Worm (Caenorhabditis elegans) whole organism, mixed stage, embryonic: ENCODE results near the gene nfm-1.

ENCODE experiments used
- M03D4.4 ChIP-seq: sonication (generic microtip); optimal IDR thresholded peaks from 2 replicates; lab custom pipeline; 2017; ENCODE audit warnings: mild to moderate bottlenecking, missing genetic modification characterization, missing compliant biosample characterization
- bed-3 ChIP-seq: fragments of 200-800 bp; sonication (Bioruptor generic); optimal IDR thresholded peaks from 3 replicates; lab custom pipeline; 2018; ENCODE audit warnings: mild to moderate bottlenecking, missing genetic modification characterization, moderate library complexity, missing compliant biosample characterization
- blmp-1 ChIP-seq: fragments of 150-350 bp; optimal IDR thresholded peaks from 2 replicates; lab custom pipeline; 2014; ENCODE audit warnings: missing biosample characterization, missing genetic modification characterization
- ceh-39 ChIP-seq: fragments of 150-350 bp; optimal IDR thresholded peaks from 2 replicates; lab custom pipeline; 2014; ENCODE audit warnings: missing biosample characterization, missing genetic modification characterization
- ceh-43 ChIP-seq: fragments of 200-800 bp; sonication (Bioruptor generic); optimal IDR thresholded peaks from 2 replicates; lab custom pipeline; 2018; ENCODE audit warnings: mild to moderate bottlenecking, missing genetic modification characterization, moderate library complexity, missing compliant biosample characterization
- ceh-83 ChIP-seq: fragments of 200-800 bp; sonication (Bioruptor generic); optimal IDR thresholded peaks from 2 replicates; lab custom pipeline; 2018; ENCODE audit warnings: mild to moderate bottlenecking, missing genetic modification characterization, missing compliant biosample characterization
- ces-1 ChIP-seq: fragments of 150-350 bp; optimal IDR thresholded peaks from 2 replicates; lab custom pipeline; 2014; ENCODE audit warnings: missing biosample characterization, missing genetic modification reagents, missing genetic modification characterization
- cnd-1 ChIP-seq: fragments of 200-800 bp; sonication (Bioruptor generic); optimal IDR thresholded peaks from 2 replicates; lab custom pipeline; 2018; ENCODE audit warnings: mild to moderate bottlenecking, missing genetic modification characterization, missing compliant biosample characterization
- drap-1 ChIP-seq: fragments of 200-800 bp; sonication (Bioruptor generic); optimal IDR thresholded peaks from 3 replicates; lab custom pipeline; 2018; ENCODE audit warnings: mild to moderate bottlenecking, missing genetic modification characterization, missing compliant biosample characterization
- elt-1 ChIP-seq: sonication (generic microtip); optimal IDR thresholded peaks from 2 replicates; lab custom pipeline; 2017; ENCODE audit warnings: missing genetic modification characterization, mild to moderate bottlenecking, missing compliant biosample characterization, antibody characterized with exemption, moderate library complexity, borderline replicate concordance; ENCODE audit not compliant: insufficient read depth
- elt-3 ChIP-seq: fragments of 150-350 bp; optimal IDR thresholded peaks from 2 replicates; lab custom pipeline; 2014; ENCODE audit warnings: missing biosample characterization, missing genetic modification characterization
- flh-1 ChIP-seq: fragments of 200-800 bp; sonication (Bioruptor generic); optimal IDR thresholded peaks from 2 replicates; lab custom pipeline; 2018; ENCODE audit warnings: mild to moderate bottlenecking, missing genetic modification characterization, moderate library complexity, missing compliant biosample characterization
- ham-2 ChIP-seq: fragments of 200-800 bp; sonication (Bioruptor generic); optimal IDR thresholded peaks from 2 replicates; lab custom pipeline; 2018; ENCODE audit warnings: mild to moderate bottlenecking, missing genetic modification characterization, missing compliant biosample characterization
- hlh-1 ChIP-seq: fragments of 150-350 bp; optimal IDR thresholded peaks from 2 replicates; lab custom pipeline; 2014; ENCODE audit warnings: missing biosample characterization, missing genetic modification reagents, missing genetic modification characterization
- lin-13 ChIP-seq: fragments of 150-350 bp; optimal IDR thresholded peaks from 2 replicates; lab custom pipeline; 2014; ENCODE audit warnings: missing biosample characterization, missing genetic modification characterization
- lin-32 ChIP-seq: fragments of 200-800 bp; sonication (Bioruptor generic); optimal IDR thresholded peaks from 2 replicates; lab custom pipeline; 2018; ENCODE audit warnings: mild to moderate bottlenecking, missing genetic modification characterization, missing compliant biosample characterization
- lsy-2 ChIP-seq: fragments of 150-350 bp; optimal IDR thresholded peaks from 2 replicates; lab custom pipeline; 2014; ENCODE audit warnings: missing biosample characterization, missing genetic modification characterization
- mab-5 ChIP-seq: fragments of 150-350 bp; optimal IDR thresholded peaks from 2 replicates; lab custom pipeline; 2014; ENCODE audit warnings: missing biosample characterization, missing genetic modification characterization
- mep-1 ChIP-seq: fragments of 150-350 bp; optimal IDR thresholded peaks from 2 replicates; lab custom pipeline; 2017; ENCODE audit warnings: missing biosample characterization, missing genetic modification reagents, missing genetic modification characterization, inconsistent platforms
- mls-2 ChIP-seq: sonication (generic microtip); optimal IDR thresholded peaks from 2 replicates; lab custom pipeline; 2016; ENCODE audit warnings: mild to moderate bottlenecking, missing genetic modification characterization, moderate library complexity, missing compliant biosample characterization
- nhr-12 ChIP-seq: fragments of 150-350 bp; optimal IDR thresholded peaks from 2 replicates; lab custom pipeline; 2014; ENCODE audit warnings: missing biosample characterization, missing genetic modification characterization
- nhr-2 ChIP-seq: fragments of 150-350 bp; optimal IDR thresholded peaks from 2 replicates; lab custom pipeline; 2014; ENCODE audit warnings: missing biosample characterization, missing genetic modification characterization
- nhr-28 ChIP-seq: fragments of 150-350 bp; optimal IDR thresholded peaks from 2 replicates; lab custom pipeline; 2014; ENCODE audit warnings: missing biosample characterization, missing genetic modification characterization
- nhr-76 ChIP-seq: sonication (generic microtip); optimal IDR thresholded peaks from 2 replicates; lab custom pipeline; 2017; ENCODE audit warnings: missing biosample characterization, missing genetic modification characterization
- pha-4 ChIP-seq: fragments of 150-350 bp; optimal IDR thresholded peaks from 2 replicates; lab custom pipeline; 2018; ENCODE audit warnings: missing biosample characterization, missing genetic modification reagents, missing genetic modification characterization
- sem-2 ChIP-seq: fragments of 200-800 bp; sonication (Bioruptor generic); optimal IDR thresholded peaks from 2 replicates; lab custom pipeline; 2018; ENCODE audit warnings: mild to moderate bottlenecking, missing genetic modification characterization, missing compliant biosample characterization
- snpc-4 ChIP-seq: fragments of 150-350 bp; optimal IDR thresholded peaks from 2 replicates; lab custom pipeline; 2014; ENCODE audit warnings: missing biosample characterization, missing genetic modification characterization
- sptf-1 ChIP-seq: sonication (generic microtip); optimal IDR thresholded peaks from 2 replicates; lab custom pipeline; 2017; ENCODE audit warnings: mild to moderate bottlenecking, missing genetic modification characterization, moderate library complexity, missing compliant biosample characterization
- tbx-8 ChIP-seq: fragments of 200-800 bp; sonication (Bioruptor generic); optimal IDR thresholded peaks from 2 replicates; lab custom pipeline; 2018; ENCODE audit warnings: mild to moderate bottlenecking, missing genetic modification characterization, moderate library complexity, missing compliant biosample characterization
- unc-120 ChIP-seq: sonication (generic microtip); optimal IDR thresholded peaks from 2 replicates; lab custom pipeline; 2017; ENCODE audit warnings: missing genetic modification characterization, missing compliant biosample characterization; ENCODE audit not compliant: poor library complexity, severe bottlenecking
- unc-39 ChIP-seq: fragments of 150-350 bp; optimal IDR thresholded peaks from 2 replicates; lab custom pipeline; 2014; ENCODE audit warnings: missing biosample characterization, missing genetic modification characterization
- unc-62 ChIP-seq: fragments of 150-350 bp; optimal IDR thresholded peaks from 2 replicates; lab custom pipeline; 2014; ENCODE audit warnings: missing biosample characterization, missing genetic modification reagents, missing genetic modification characterization
- zip-8 ChIP-seq: fragments of 150-350 bp; optimal IDR thresholded peaks from 2 replicates; lab custom pipeline; 2014; ENCODE audit warnings: missing biosample characterization, missing genetic modification characterization
- ztf-11 ChIP-seq: fragments of 150-350 bp; optimal IDR thresholded peaks from 2 replicates; lab custom pipeline; 2014; ENCODE audit warnings: missing biosample characterization, missing genetic modification characterization

nfm-1 gene

DNA sequence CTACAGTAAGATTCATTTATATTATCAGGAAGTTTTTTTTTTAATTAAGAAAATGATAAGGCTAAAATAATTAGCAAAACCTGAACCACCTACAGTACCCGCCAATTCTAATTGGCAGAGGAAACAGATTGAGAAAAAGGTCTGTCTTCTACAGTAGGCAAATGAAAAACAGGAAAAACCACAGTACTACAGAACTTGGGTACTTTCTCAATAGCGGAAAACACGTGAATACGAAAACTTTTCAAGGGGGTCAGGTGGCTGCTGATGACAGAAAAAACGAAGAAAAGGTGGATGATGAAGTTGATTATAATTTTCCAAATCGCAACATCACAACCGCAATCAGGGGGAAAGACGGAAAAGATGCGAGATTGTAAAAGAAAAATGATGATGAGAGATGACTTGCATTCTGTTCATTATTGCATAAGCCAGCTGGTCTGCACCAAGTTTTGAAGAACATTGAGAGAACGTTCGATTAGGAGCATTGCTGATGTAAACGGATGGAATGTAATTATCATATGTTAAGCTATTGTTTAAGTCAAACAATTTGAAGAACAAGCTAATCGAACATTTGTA, 14.8 kb upstream of the nfm-1 start:
- TF ChIP-seq snpc-4 (tag; lab: Kevin White, UChicago) = no peak
- no peak for TF ChIP-seq nhr-2 (tag; lab: Kevin White, UChicago)
- TF ChIP-seq mep-1 (tag; lab: Kevin White, UChicago) = no peak
- TF ChIP-seq nhr-28 (tag; lab: Kevin White, UChicago) = no peak
- TF ChIP-seq blmp-1 (tag; lab: Kevin White, UChicago) = no peak
- TF ChIP-seq bed-3 (GFP tag; lab: Kevin White, UChicago) = no peak
- TF ChIP-seq unc-39 (tag; lab: Kevin White, UChicago) = no peak
- no peak for TF ChIP-seq hlh-1 (tag; lab: Kevin White, UChicago)
- no peak for TF ChIP-seq elt-3
- no peak for TF ChIP-seq nhr-76 (tag; lab: Kevin White, UChicago)
- TF ChIP-seq lsy-2 (tag; lab: Kevin White, UChicago) = no peak
- no peak for TF ChIP-seq pha-4 (tag; lab: Kevin White, UChicago)
- TF ChIP-seq ceh-39 (tag; lab: Kevin White, UChicago) = no peak

DNA sequence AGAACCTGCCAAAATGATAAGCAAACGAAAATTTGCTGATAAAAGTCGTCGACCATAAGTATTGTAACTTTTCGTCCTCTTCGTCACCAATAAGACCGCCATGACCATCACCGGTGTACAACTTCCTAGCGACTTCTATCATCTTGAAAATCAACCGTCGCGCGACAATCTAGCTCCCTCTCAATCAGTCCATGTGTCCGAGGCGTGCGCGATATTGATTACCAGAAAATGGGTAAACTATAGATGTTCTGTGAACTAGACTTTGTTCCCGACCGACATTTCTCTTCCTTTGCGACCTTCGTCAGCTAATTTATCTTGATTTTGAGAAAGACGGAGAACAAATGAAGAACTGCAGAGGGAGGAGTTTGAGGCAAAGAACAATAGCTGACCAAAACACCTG, 13.9 kb upstream of the nfm-1 start:
- TF ChIP-seq ztf-11 (tag; lab: Kevin White, UChicago) = no peak
- TF ChIP-seq ham-2 (GFP tag; lab: Kevin White, UChicago) = no peak
- no peak for TF ChIP-seq unc-62 (GFP tag; lab: Kevin White, UChicago)
- TF ChIP-seq drap-1 = no peak
- TF ChIP-seq sem-2 (GFP tag; lab: Kevin White, UChicago) = no peak
- no peak for TF ChIP-seq M03D4.4 (tag; lab: Kevin White, UChicago)
- no peak for TF ChIP-seq elt-1
- TF ChIP-seq mls-2 (tag; lab: Kevin White, UChicago) = no peak
- no peak for TF ChIP-seq cnd-1 (tag; lab: Kevin White, UChicago)
- TF ChIP-seq ceh-83 (GFP tag; lab: Kevin White, UChicago) = no peak
- no peak for TF ChIP-seq ces-1
- no peak for TF ChIP-seq ceh-39 (tag; lab: Kevin White, UChicago)
- TF ChIP-seq zip-8 (tag; lab: Kevin White, UChicago) = no peak
- no peak for TF ChIP-seq lin-13 (tag; lab: Kevin White, UChicago)
- TF ChIP-seq pha-4 (tag; lab: Kevin White, UChicago) = no peak
- TF ChIP-seq blmp-1 (tag; lab: Kevin White, UChicago) = no peak
- TF ChIP-seq mab-5 (tag; lab: Kevin White, UChicago) = no peak
- no peak for TF ChIP-seq mep-1 (tag; lab: Kevin White, UChicago)
- no peak for TF ChIP-seq ceh-43 (GFP tag; lab: Kevin White, UChicago)
- no peak for TF ChIP-seq hlh-1 (tag; lab: Kevin White, UChicago)

DNA sequence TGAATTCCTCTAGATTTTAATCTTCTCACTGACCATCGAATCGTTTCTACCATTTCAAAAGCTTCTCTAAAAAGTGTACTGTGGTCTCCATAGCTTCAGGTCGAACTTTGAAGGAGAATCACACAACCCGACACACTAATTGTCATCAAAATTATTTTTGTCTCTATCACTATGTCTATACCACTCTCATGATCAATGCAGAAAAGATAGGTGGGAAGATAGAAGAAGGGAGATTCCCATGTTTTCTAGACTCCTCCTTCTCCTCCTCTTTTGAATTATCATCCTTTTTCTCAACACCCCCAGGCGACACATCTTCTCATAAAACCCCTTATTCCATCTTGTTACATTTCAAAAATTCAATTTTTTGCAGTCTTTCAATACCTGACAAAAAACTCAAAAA, 13.4 kb upstream of the nfm-1 start, which contains the start of gene Y42G9A.3:
Gene Y42G9A.3, plus strand, starts transcription at position 363 of the 400 bp plus-strand sequence.
- TF ChIP-seq lin-32 (GFP tag; lab: Kevin White, UChicago) (no peak), M03D4.4 (tag; lab: Kevin White, UChicago) (no peak), unc-39 (tag; lab: Kevin White, UChicago) (no peak), pha-4 (tag; lab: Kevin White, UChicago) (no peak), elt-3 (no peak), unc-62 (GFP tag; lab: Kevin White, UChicago) (no peak), nhr-76 (tag; lab: Kevin White, UChicago) (no peak), lin-13 (tag; lab: Kevin White, UChicago) (no peak), cnd-1 (tag; lab: Kevin White, UChicago) (no peak), nhr-28 (tag; lab: Kevin White, UChicago) (no peak), tbx-8 (no peak), bed-3 (GFP tag; lab: Kevin White, UChicago) (no peak), mep-1 (tag; lab: Kevin White, UChicago) (no peak), flh-1 (no peak), unc-120 (tag; lab: Kevin White, UChicago) (no peak), blmp-1 (tag; lab: Kevin White, UChicago) (no peak), nhr-12 (tag; lab: Kevin White, UChicago) (no peak), mls-2 (tag; lab: Kevin White, UChicago) (no peak), elt-1 (no peak), ces-1 (no peak)

DNA sequence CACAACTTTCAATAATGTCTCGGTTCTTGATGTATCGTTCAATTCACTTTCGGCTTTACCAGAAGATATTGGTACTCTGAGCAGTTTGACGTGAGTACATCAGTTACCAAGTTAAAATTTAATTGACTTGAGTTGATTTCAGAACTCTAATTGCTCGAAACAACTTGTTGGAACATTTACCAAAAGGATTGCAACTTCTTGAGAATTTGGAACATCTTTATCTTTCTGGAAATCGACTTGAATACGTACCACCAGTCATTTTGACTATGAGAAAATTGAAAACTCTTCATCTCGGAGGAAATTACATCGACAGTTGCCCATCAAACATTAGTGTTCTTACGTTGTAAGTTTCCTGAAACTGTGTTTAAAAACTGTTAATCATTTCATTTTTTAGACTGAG, 12.5 kb upstream of the nfm-1 start:
- TF ChIP-seq ceh-83 (GFP tag; lab: Kevin White, UChicago) (no peak), M03D4.4 (tag; lab: Kevin White, UChicago) (no peak), zip-8 (tag; lab: Kevin White, UChicago) (no peak), hlh-1 (tag; lab: Kevin White, UChicago) (no peak), flh-1 (no peak), ztf-11 (tag; lab: Kevin White, UChicago) (no peak), drap-1 (no peak), cnd-1 (tag; lab: Kevin White, UChicago) (no peak), sptf-1 (no peak), lin-32 (GFP tag; lab: Kevin White, UChicago) (no peak), nhr-12 (tag; lab: Kevin White, UChicago) (no peak), tbx-8 (no peak), nhr-28 (tag; lab: Kevin White, UChicago) (no peak), mls-2 (tag; lab: Kevin White, UChicago) (no peak), lsy-2 (tag; lab: Kevin White, UChicago) (no peak), blmp-1 (tag; lab: Kevin White, UChicago) (no peak), ceh-43 (GFP tag; lab: Kevin White, UChicago) (no peak), unc-39 (tag; lab: Kevin White, UChicago) (no peak), unc-120 (tag; lab: Kevin White, UChicago) (no peak)
